Fruit fly (Drosophila melanogaster): Measurements from ENCODE around the gene CG33923.

The CG33923 gene

DNA sequence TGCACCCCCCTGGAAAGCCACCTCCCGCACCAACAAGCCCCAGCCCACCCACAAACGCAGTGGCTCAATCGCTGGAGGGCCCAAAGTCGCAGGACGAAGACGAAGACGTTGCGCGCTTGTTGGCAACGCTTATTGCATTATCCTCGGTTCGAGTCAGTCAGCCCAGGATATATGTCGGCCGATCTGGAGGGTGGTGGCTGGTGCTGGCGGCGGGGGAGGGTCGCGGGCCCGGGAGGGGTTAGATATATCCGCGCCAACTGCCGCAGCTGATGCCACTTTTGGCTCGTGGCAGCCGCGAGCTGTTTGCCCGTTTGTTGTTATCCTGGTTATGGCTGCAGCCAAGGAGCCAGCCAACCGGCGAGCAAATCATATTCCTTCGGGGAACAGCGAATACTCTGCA lies 23.1 kb upstream of the CG33923 start:
- TF ChIP-seq Mnt (GFP tag; optimal IDR thresholded peaks at IDR 0.05): no peak
- TF ChIP-seq CG5204 (GFP tag; optimal IDR thresholded peaks at IDR 0.05): no peak
- no peak for TF ChIP-seq toe (GFP tag; optimal IDR thresholded peaks at IDR 0.05)
- no peak for TF ChIP-seq CG12768 (GFP tag; optimal IDR thresholded peaks at IDR 0.05)
- TF ChIP-seq CG33017 (tag; optimal IDR thresholded peaks at IDR 0.05): no peak
- no peak for TF ChIP-seq pad (GFP tag; optimal IDR thresholded peaks at IDR 0.05)
- TF ChIP-seq cnc (optimal IDR thresholded peaks at IDR 0.05): no peak
- no peak for TF ChIP-seq ovo (GFP tag; optimal IDR thresholded peaks at IDR 0.05)
- TF ChIP-seq CG1620 (GFP tag; optimal IDR thresholded peaks at IDR 0.05): no peak
- TF ChIP-seq bab1 (GFP tag; optimal IDR thresholded peaks at IDR 0.05): no peak
- TF ChIP-seq CG11617 (GFP tag; optimal IDR thresholded peaks at IDR 0.05): no peak
- no peak for TF ChIP-seq Clk (GFP tag; optimal IDR thresholded peaks at IDR 0.05)
- no peak for TF ChIP-seq CG7045 (GFP tag; optimal IDR thresholded peaks at IDR 0.05)
- TF ChIP-seq CG14711 (tag; optimal IDR thresholded peaks at IDR 0.05): no peak
- no peak for TF ChIP-seq CG7101 (tag; optimal IDR thresholded peaks at IDR 0.05)
- TF ChIP-seq Hr96 (GFP tag; optimal IDR thresholded peaks at IDR 0.05): no peak
- TF ChIP-seq tj (GFP tag; optimal IDR thresholded peaks at IDR 0.05): no peak
- no peak for TF ChIP-seq kay (GFP tag; ENCODE audit: borderline replicate concordance)
- no peak for TF ChIP-seq Crg-1 (GFP tag; optimal IDR thresholded peaks at IDR 0.05)
- TF ChIP-seq cic (GFP tag; optimal IDR thresholded peaks at IDR 0.05): no peak

DNA sequence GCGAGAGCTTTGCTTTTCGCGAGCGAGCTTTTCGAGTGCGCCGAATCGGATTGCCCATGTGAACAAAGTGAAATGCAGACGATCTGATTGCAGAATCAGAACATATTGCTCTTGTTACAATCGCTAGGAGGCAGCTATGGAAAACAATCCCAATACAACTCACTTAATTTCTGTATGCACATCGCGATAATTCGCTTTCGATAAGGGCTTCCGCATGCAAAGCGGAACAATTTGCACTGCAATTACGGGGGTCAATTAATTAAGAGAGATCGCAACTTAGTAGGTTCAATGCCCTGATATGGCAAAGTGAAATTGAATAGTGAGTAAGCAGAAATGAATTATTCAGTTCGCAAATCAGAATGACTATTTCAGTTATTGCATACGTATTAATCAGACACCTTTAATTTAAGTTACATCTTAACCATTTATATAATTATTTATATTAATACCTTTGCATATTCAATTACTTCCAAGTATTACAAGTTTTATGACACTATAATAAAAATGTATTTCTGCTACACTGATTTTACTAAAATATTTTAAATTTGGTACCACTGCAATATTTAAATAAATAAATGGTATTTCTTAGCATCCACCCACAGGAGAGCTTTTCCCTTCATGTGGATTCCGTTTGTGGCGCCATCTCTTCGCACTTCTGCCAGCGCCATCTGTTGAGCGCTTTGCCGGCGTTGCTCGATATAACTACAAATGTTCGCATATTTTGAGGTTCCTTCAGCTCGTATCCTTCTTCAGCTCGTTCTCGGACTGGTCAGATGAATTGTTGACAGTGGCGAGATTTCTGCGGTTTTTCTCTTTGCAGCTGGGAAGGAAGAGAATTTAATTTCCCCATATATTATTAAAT lies 20.1 kb upstream of the CG33923 start, which contains the start of gene NLaz:
Gene NLaz, minus strand, starts transcription at position 51 of the 862 bp plus-strand sequence.
- TF ChIP-seq CG11617 (GFP tag; optimal IDR thresholded peaks at IDR 0.05): no peak
- no peak for TF ChIP-seq kay (GFP tag; ENCODE audit: borderline replicate concordance)
- TF ChIP-seq CG5204 (GFP tag; optimal IDR thresholded peaks at IDR 0.05): peak; percentile 24
- TF ChIP-seq CG7045 (GFP tag; optimal IDR thresholded peaks at IDR 0.05): peak; percentile 16
- TF ChIP-seq cnc (optimal IDR thresholded peaks at IDR 0.05): no peak
- TF ChIP-seq CG12768 (GFP tag; optimal IDR thresholded peaks at IDR 0.05): no peak
- TF ChIP-seq Hr96 (GFP tag; optimal IDR thresholded peaks at IDR 0.05): peak; percentile 58
- no peak for TF ChIP-seq CG1620 (GFP tag; optimal IDR thresholded peaks at IDR 0.05)

DNA sequence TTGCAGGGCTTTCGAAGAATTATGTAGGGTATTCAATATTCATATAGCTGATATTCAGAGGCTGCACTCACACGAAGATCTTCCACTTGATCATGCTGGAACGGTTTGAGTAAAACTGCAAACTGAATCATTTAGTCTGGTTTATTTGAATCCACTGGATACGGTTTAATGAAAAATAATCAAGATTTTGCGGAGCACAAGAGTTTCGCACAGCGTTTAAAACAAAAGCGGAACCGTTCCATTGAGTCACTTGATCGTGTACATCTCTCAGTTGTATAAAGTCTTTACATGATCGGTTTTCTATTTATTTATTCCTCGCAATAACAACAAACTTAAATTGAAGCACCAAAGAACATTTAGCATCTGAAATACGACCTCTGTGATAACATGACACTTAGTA lies 17.8 kb upstream of the CG33923 start, which contains the start of gene CG31659:
Gene CG31659, minus strand, starts transcription at position 101 of the 400 bp plus-strand sequence.
- TF ChIP-seq CG14711 (tag; optimal IDR thresholded peaks at IDR 0.05) (no peak), CG11617 (GFP tag; optimal IDR thresholded peaks at IDR 0.05) (no peak), Clk (GFP tag; optimal IDR thresholded peaks at IDR 0.05) (no peak), Mnt (GFP tag; optimal IDR thresholded peaks at IDR 0.05) (no peak), CG7101 (tag; optimal IDR thresholded peaks at IDR 0.05) (no peak), CG5204 (GFP tag; optimal IDR thresholded peaks at IDR 0.05) (no peak), kay (GFP tag; ENCODE audit: borderline replicate concordance) (no peak), Crg-1 (GFP tag; optimal IDR thresholded peaks at IDR 0.05) (no peak), tj (GFP tag; optimal IDR thresholded peaks at IDR 0.05) (no peak), bab1 (GFP tag; optimal IDR thresholded peaks at IDR 0.05) (no peak), CG33017 (tag; optimal IDR thresholded peaks at IDR 0.05) (no peak), CG12768 (GFP tag; optimal IDR thresholded peaks at IDR 0.05) (no peak), cnc (optimal IDR thresholded peaks at IDR 0.05) (no peak), cic (GFP tag; optimal IDR thresholded peaks at IDR 0.05) (no peak), CG1620 (GFP tag; optimal IDR thresholded peaks at IDR 0.05) (no peak), pad (GFP tag; optimal IDR thresholded peaks at IDR 0.05) (no peak), Hr96 (GFP tag; optimal IDR thresholded peaks at IDR 0.05) (no peak), ovo (GFP tag; optimal IDR thresholded peaks at IDR 0.05) (no peak)

DNA sequence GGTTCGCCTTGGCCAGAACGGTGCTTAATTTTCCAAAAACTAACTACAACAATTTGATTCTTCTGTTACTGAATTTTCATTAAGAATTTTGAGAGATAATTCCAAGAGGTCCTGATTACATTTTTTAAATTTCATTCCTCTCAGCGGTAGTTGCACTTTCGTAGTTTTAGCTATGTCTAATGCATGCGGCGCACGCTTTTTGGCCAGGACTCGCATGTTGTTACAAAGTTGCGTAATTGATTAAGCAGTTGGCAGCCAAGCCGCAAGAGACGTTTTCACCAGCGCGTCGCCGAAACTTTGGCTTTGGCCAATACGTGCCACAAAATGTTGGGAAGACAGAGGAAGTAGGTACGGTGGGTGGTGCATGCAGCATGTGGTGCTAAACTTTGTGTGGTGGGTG lies 13.9 kb upstream of the CG33923 start, which contains the start of gene CG5565:
Gene CG5565, minus strand, starts transcription at position 101 of the 400 bp plus-strand sequence.
- TF ChIP-seq CG11617 (GFP tag; optimal IDR thresholded peaks at IDR 0.05) (no peak), CG5204 (GFP tag; optimal IDR thresholded peaks at IDR 0.05) (no peak), cnc (optimal IDR thresholded peaks at IDR 0.05) (no peak), ovo (GFP tag; optimal IDR thresholded peaks at IDR 0.05) (no peak), toe (GFP tag; optimal IDR thresholded peaks at IDR 0.05) (no peak), bab1 (GFP tag; optimal IDR thresholded peaks at IDR 0.05) (no peak)

DNA sequence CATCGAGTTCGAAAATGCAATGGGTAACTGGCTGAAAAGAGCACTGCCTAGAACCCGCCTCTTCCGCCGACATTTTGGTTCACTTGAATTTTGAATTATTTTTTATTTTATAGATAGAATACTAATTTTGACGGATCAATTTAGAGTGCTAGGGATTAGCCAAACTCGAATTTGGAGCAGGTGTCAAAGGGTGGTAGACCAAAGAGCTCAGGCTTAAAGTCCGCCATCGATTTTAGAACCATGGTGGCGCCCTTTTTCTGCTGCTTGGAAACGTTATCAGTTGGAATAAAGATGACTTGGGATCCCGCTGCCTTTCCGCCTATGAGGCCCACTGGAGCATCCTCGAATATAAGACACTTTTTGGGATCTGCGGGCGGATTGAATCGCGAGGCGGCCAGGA lies 12.9 kb upstream of the CG33923 start, which contains the start of gene CG31924:
Gene CG31924, minus strand, starts transcription at position 101 of the 400 bp plus-strand sequence.
- TF ChIP-seq CG14711 (tag; optimal IDR thresholded peaks at IDR 0.05) (no peak), kay (GFP tag; ENCODE audit: borderline replicate concordance) (no peak), Mnt (GFP tag; optimal IDR thresholded peaks at IDR 0.05) (no peak), cic (GFP tag; optimal IDR thresholded peaks at IDR 0.05) (no peak), bab1 (GFP tag; optimal IDR thresholded peaks at IDR 0.05) (no peak), Crg-1 (GFP tag; optimal IDR thresholded peaks at IDR 0.05) (no peak), CG33017 (tag; optimal IDR thresholded peaks at IDR 0.05) (no peak), CG5204 (GFP tag; optimal IDR thresholded peaks at IDR 0.05) (no peak), pad (GFP tag; optimal IDR thresholded peaks at IDR 0.05) (no peak), cnc (optimal IDR thresholded peaks at IDR 0.05) (no peak), CG11617 (GFP tag; optimal IDR thresholded peaks at IDR 0.05) (no peak), CG1620 (GFP tag; optimal IDR thresholded peaks at IDR 0.05) (no peak), CG7045 (GFP tag; optimal IDR thresholded peaks at IDR 0.05) (no peak), CG7101 (tag; optimal IDR thresholded peaks at IDR 0.05) (no peak), tj (GFP tag; optimal IDR thresholded peaks at IDR 0.05) (no peak), Hr96 (GFP tag; optimal IDR thresholded peaks at IDR 0.05) (no peak), Clk (GFP tag; optimal IDR thresholded peaks at IDR 0.05) (no peak)

DNA sequence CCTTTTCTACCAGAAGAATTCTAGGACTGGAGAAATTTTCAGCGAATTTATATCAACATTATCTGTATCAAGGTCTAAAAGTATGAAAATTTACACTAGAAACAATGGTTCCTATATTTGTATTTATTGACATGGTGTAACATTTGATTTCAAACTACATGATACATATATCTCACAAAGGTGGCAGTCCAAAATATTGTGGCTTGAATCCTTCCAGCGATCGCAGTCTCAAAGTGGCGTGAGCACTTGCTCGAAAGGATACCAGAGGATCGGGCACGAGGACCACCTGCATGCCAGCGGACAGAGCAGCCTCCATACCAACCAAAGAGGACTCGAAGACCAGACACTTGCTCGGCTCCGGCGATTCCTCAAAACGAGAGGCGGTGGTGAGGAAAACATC lies 12.1 kb upstream of the CG33923 start, which contains the start of gene CG5561:
Gene CG5561, minus strand, starts transcription at position 101 of the 400 bp plus-strand sequence.
- TF ChIP-seq bab1 (GFP tag; optimal IDR thresholded peaks at IDR 0.05) (no peak), CG5204 (GFP tag; optimal IDR thresholded peaks at IDR 0.05) (no peak), cic (GFP tag; optimal IDR thresholded peaks at IDR 0.05) (no peak), CG7101 (tag; optimal IDR thresholded peaks at IDR 0.05) (no peak), CG11617 (GFP tag; optimal IDR thresholded peaks at IDR 0.05) (no peak), CG7045 (GFP tag; optimal IDR thresholded peaks at IDR 0.05) (no peak)
